Fruit fly (Drosophila melanogaster): ENCODE data around the gene ChLD3.

DNA sequence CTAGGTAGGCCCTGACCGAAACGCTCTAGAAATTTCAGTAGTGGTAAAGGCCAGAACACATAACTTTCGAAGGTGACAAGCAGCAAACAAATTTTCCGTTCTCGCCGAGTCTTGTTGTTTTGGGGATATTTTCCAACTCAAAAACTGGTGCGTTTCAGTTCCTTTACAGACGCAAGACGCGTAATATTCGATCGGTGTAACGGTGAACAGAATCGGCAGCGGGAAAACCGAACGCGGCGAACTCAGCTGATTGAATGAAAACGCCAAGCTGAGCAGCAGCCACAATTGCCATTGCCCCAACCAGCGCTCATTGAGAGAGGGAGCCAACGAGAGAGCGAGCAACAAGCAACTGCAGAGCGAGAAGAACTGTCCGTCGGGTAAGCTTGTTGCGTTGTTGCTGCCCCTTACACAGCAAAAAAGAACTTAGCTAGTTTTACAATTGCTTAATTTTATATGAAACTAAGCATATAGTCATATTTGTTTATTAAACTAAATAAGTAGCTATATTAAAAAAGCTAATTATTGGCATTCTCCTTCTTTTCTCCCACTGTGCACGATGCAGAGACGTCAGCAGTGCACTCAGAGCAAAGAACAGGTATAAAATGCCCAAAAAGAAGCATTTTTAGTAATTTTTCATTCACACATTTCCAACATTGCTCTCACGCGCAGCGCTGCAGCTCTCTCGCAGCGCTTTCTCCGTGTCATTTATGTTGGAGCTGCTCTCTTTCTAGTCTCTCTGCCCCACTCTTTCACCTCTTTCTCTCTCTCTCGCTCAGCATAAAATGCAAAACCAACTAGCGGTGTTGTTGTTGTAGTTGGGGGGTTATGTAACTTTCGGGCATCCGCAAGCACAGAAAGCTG, 22.6 kb upstream of the ChLD3 start, which contains the start of the genes Cyt-c-d and CG31808:
- TF ChIP-seq EcR (GFP tag; optimal IDR thresholded peaks at IDR 0.05) (peak; percentile 32), CG15710 (tag; optimal IDR thresholded peaks at IDR 0.05) (peak; percentile 94), CG9948 (tag; optimal IDR thresholded peaks at IDR 0.05) (peak; percentile 95), CG32121 (GFP tag; IDR thresholded peaks at IDR 0.05) (peak; percentile 99), CG13204 (GFP tag; optimal IDR thresholded peaks at IDR 0.05) (peak; percentile 82)
